Worm (Caenorhabditis elegans): ENCODE measurements around the gene srh-250.

DNA sequence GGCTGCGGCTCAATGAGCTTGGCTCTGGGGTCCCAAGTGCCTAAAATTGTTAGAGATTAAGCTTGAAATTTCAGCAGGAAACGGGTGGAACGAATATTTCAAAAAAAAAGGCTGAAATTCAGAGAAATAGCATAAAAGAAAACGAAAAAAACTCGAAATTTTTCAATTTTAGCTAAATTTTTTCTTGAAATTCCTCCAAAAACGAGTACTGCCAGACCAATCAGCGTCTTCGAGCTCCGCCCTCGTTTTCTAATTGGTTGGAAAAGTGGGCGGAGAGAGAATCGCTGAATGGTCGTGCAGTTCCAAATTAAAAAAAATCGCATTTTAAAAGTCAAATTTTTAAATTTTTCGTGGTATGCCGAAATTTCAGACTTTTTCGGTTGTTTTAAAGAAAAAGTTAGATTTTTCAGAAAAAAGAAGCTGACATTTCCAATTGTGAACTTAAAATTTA is 49.5 kb downstream of the srh-250 start, which contains the start of gene plpp-1.1:
- TF ChIP-seq dao-5 (tag; optimal IDR thresholded peaks at IDR 0.05) (no peak), him-1 (tag; optimal IDR thresholded peaks at IDR 0.05) (no peak)

All from whole organism, L4/young adult.